Worm (Caenorhabditis elegans) whole organism, L1 larva: ENCODE results near the gene F52C12.2.
A peak's percentile ranks its signal among the peaks of the same experiment; 100 is the strongest.

Source experiments
- C16A3.4 ChIP-seq: fragments of 150-350 bp; optimal IDR thresholded peaks from 2 replicates; lab custom pipeline; 2014; ENCODE audit warnings: missing biosample characterization, missing genetic modification characterization
- F16B12.6 ChIP-seq: fragments of 150-350 bp; optimal IDR thresholded peaks from 2 replicates; lab custom pipeline; 2014; ENCODE audit warnings: missing biosample characterization, missing genetic modification characterization
- Y116A8C.19 ChIP-seq: sonication (generic microtip); optimal IDR thresholded peaks from 2 replicates; lab custom pipeline; 2016; ENCODE audit warnings: missing compliant biosample characterization, missing genetic modification characterization, borderline replicate concordance
- alr-1 ChIP-seq: fragments of 200-800 bp; sonication (Bioruptor generic); optimal IDR thresholded peaks from 2 replicates; lab custom pipeline; 2018; ENCODE audit warnings: borderline replicate concordance, mild to moderate bottlenecking, missing genetic modification characterization, missing compliant biosample characterization
- ceh-8 ChIP-seq: fragments of 200-800 bp; sonication (Bioruptor generic); optimal IDR thresholded peaks from 2 replicates; lab custom pipeline; 2018; ENCODE audit warnings: mild to moderate bottlenecking, missing genetic modification characterization, moderate library complexity, missing compliant biosample characterization
- ceh-82 ChIP-seq, 3 experiments: fragments of 150-350 bp in 1 of 3; sonication (generic microtip) in 2 of 3; optimal IDR thresholded peaks; 2 replicates each; lab custom pipeline; 2014 to 2017; ENCODE audit warnings: missing biosample characterization in 3 of 3, missing genetic modification characterization in 3 of 3
- dpl-1 ChIP-seq, 3 experiments: fragments of 150-350 bp in 2 of 3; sonication (generic microtip) in 1 of 3; optimal IDR thresholded peaks; 2 replicates each; lab custom pipeline; 2014 to 2017; ENCODE audit warnings: missing biosample characterization in 3 of 3, missing genetic modification characterization in 3 of 3, missing genetic modification reagents in 3 of 3
- efl-1 ChIP-seq, 4 experiments: fragments of 150-350 bp; optimal IDR thresholded peaks in 3 of 4; peaks in 1 of 4; 1 replicate in 1 of 4; 2 replicates in 3 of 4; lab custom pipeline; 2014; ENCODE audit warnings: missing biosample characterization in 2 of 4, missing genetic modification characterization in 2 of 4, missing genetic modification reagents in 2 of 4
- efl-3 ChIP-seq: fragments of 200-800 bp; sonication (Bioruptor generic); optimal IDR thresholded peaks from 2 replicates; lab custom pipeline; 2018; ENCODE audit warnings: mild to moderate bottlenecking, missing genetic modification characterization, missing compliant biosample characterization
- egl-13 ChIP-seq: sonication (generic microtip); optimal IDR thresholded peaks from 2 replicates; lab custom pipeline; 2016; ENCODE audit warnings: missing genotype, missing genetic modification reagents, missing genetic modification characterization, missing compliant biosample characterization
- egl-27 ChIP-seq, 2 experiments: fragments of 150-350 bp in 1 of 2; sonication (generic microtip); optimal IDR thresholded peaks; 3 replicates each; lab custom pipeline; 2017 to 2018; ENCODE audit warnings: missing biosample characterization in 2 of 2, missing genetic modification characterization in 2 of 2, missing genetic modification reagents in 2 of 2
- elt-3 ChIP-seq, 6 experiments: fragments of 150-350 bp in 1 of 6; sonication (generic microtip); optimal IDR thresholded peaks; 2 replicates each; lab custom pipeline; 2017 to 2018; ENCODE audit warnings: missing biosample characterization in 6 of 6, missing genetic modification characterization in 6 of 6, inconsistent platforms in 1 of 6
- ets-5 ChIP-seq: fragments of 200-800 bp; sonication (Bioruptor generic); IDR thresholded peaks from 2 replicates; pipeline ENCODE4 v1.3.6; 2022; ENCODE audit warnings: missing genetic modification characterization, missing compliant biosample characterization
- fkh-10 ChIP-seq: sonication (generic microtip); optimal IDR thresholded peaks from 2 replicates; lab custom pipeline; 2017; ENCODE audit warnings: missing biosample characterization, missing genetic modification reagents, missing genetic modification characterization
- fos-1 ChIP-seq: fragments of 150-350 bp; optimal IDR thresholded peaks from 2 replicates; lab custom pipeline; 2014; ENCODE audit warnings: missing biosample characterization, missing genetic modification characterization
- grh-1 ChIP-seq: fragments of 200-800 bp; sonication (Bioruptor generic); IDR thresholded peaks from 2 replicates; pipeline ENCODE4 v1.3.6; 2022; ENCODE audit warnings: missing genetic modification reagents, missing genetic modification characterization, missing compliant biosample characterization
- hlh-17 ChIP-seq: fragments of 200-800 bp; sonication (Bioruptor generic); optimal IDR thresholded peaks from 2 replicates; lab custom pipeline; 2018; ENCODE audit warnings: missing genetic modification characterization, mild to moderate bottlenecking, missing compliant biosample characterization, moderate library complexity, borderline replicate concordance
- hlh-4 ChIP-seq: sonication (generic microtip); optimal IDR thresholded peaks from 2 replicates; lab custom pipeline; 2016; ENCODE audit warnings: mild to moderate bottlenecking, missing genetic modification characterization, missing compliant biosample characterization
- hpl-2 ChIP-seq: fragments of 150-350 bp; optimal IDR thresholded peaks from 2 replicates; lab custom pipeline; 2014; ENCODE audit warnings: missing biosample characterization, missing genetic modification reagents, missing genetic modification characterization
- irx-1 ChIP-seq: sonication (generic microtip); optimal IDR thresholded peaks from 2 replicates; lab custom pipeline; 2016; ENCODE audit warnings: missing genetic modification characterization, missing compliant biosample characterization
- isw-1 ChIP-seq: fragments of 200-800 bp; sonication (Bioruptor generic); IDR thresholded peaks from 2 replicates; pipeline ENCODE4 v1.3.6; 2022; ENCODE audit warnings: missing genetic modification characterization, missing compliant biosample characterization
- lin-14 ChIP-seq: fragments of 200-800 bp; sonication (Bioruptor generic); optimal IDR thresholded peaks from 2 replicates; lab custom pipeline; 2018; ENCODE audit warnings: mild to moderate bottlenecking, missing genetic modification characterization, moderate library complexity, missing compliant biosample characterization
- lin-15B ChIP-seq: fragments of 150-350 bp; sonication (generic microtip); optimal IDR thresholded peaks from 3 replicates; lab custom pipeline; 2014; ENCODE audit warnings: missing biosample characterization, missing genetic modification characterization
- lin-39 ChIP-seq: fragments of 150-350 bp; optimal IDR thresholded peaks from 2 replicates; lab custom pipeline; 2014; ENCODE audit warnings: missing biosample characterization, missing genetic modification reagents, missing genetic modification characterization
- lir-3 ChIP-seq: sonication (generic microtip); optimal IDR thresholded peaks from 2 replicates; lab custom pipeline; 2016; ENCODE audit warnings: mild to moderate bottlenecking, missing genetic modification characterization, moderate library complexity, missing compliant biosample characterization; ENCODE audit not compliant: poor library complexity
- lsy-2 ChIP-seq, 2 experiments: fragments of 150-350 bp; optimal IDR thresholded peaks; 2 replicates each; lab custom pipeline; 2014; ENCODE audit warnings: missing biosample characterization in 2 of 2, missing genetic modification characterization in 2 of 2
- mdl-1 ChIP-seq, 2 experiments: fragments of 150-350 bp; optimal IDR thresholded peaks; 2 replicates each; lab custom pipeline; 2014 to 2017; ENCODE audit warnings: missing biosample characterization in 2 of 2, missing genetic modification characterization in 2 of 2, inconsistent platforms in 1 of 2
- mef-2 ChIP-seq: fragments of 150-350 bp; optimal IDR thresholded peaks from 2 replicates; lab custom pipeline; 2014; ENCODE audit warnings: missing biosample characterization, missing genetic modification characterization
- mep-1 ChIP-seq: fragments of 150-350 bp; optimal IDR thresholded peaks from 2 replicates; lab custom pipeline; 2014; ENCODE audit warnings: missing biosample characterization, missing genetic modification characterization
- nhr-11 ChIP-seq: fragments of 150-350 bp; optimal IDR thresholded peaks from 2 replicates; lab custom pipeline; 2014; ENCODE audit warnings: missing biosample characterization, missing genetic modification characterization
- nhr-12 ChIP-seq: sonication (generic microtip); optimal IDR thresholded peaks from 2 replicates; lab custom pipeline; 2017; ENCODE audit warnings: missing biosample characterization, missing genetic modification characterization
- nhr-19 ChIP-seq: fragments of 200-800 bp; sonication (Bioruptor generic); conservative IDR thresholded peaks from 2 replicates; pipeline ENCODE4 v1.3.6; 2022; ENCODE audit warnings: missing genetic modification characterization, missing compliant biosample characterization
- nhr-28 ChIP-seq: fragments of 150-350 bp; optimal IDR thresholded peaks from 2 replicates; lab custom pipeline; 2014; ENCODE audit warnings: missing biosample characterization, missing genetic modification characterization
- nhr-76 ChIP-seq: sonication (generic microtip); optimal IDR thresholded peaks from 2 replicates; lab custom pipeline; 2017; ENCODE audit warnings: missing biosample characterization, missing genetic modification characterization
- nhr-77 ChIP-seq: fragments of 150-350 bp; optimal IDR thresholded peaks from 2 replicates; lab custom pipeline; 2014; ENCODE audit warnings: missing biosample characterization, missing genetic modification characterization
- nhr-85 ChIP-seq: sonication (generic microtip); peaks from one replicate; lab custom pipeline; 2016; ENCODE audit warnings: missing genetic modification characterization, inconsistent platforms, missing compliant biosample characterization
- nhr-90 ChIP-seq: sonication (generic microtip); optimal IDR thresholded peaks from 2 replicates; lab custom pipeline; 2016; ENCODE audit warnings: mild to moderate bottlenecking, missing genetic modification characterization, missing compliant biosample characterization; ENCODE audit not compliant: poor library complexity
- snpc-4 ChIP-seq: fragments of 150-350 bp; optimal IDR thresholded peaks from 2 replicates; lab custom pipeline; 2014; ENCODE audit warnings: missing biosample characterization, missing genetic modification characterization
- snu-23 ChIP-seq: sonication (generic microtip); optimal IDR thresholded peaks from 2 replicates; lab custom pipeline; 2016; ENCODE audit warnings: missing genetic modification characterization, missing compliant biosample characterization
- sox-4 ChIP-seq: sonication (generic microtip); optimal IDR thresholded peaks from 2 replicates; lab custom pipeline; 2016; ENCODE audit warnings: missing genetic modification characterization, missing compliant biosample characterization
- sptf-1 ChIP-seq: fragments of 150-350 bp; optimal IDR thresholded peaks from 2 replicates; lab custom pipeline; 2014; ENCODE audit warnings: missing biosample characterization, missing genetic modification characterization
- sup-37 ChIP-seq: fragments of 200-800 bp; sonication (Bioruptor generic); optimal IDR thresholded peaks from 2 replicates; lab custom pipeline; 2018; ENCODE audit warnings: mild to moderate bottlenecking, missing genetic modification characterization, missing compliant biosample characterization
- swsn-7 ChIP-seq: sonication (generic microtip); optimal IDR thresholded peaks from 2 replicates; lab custom pipeline; 2016; ENCODE audit warnings: missing genetic modification characterization, missing compliant biosample characterization
- tbx-2 ChIP-seq: sonication (generic microtip); optimal IDR thresholded peaks from 2 replicates; lab custom pipeline; 2016; ENCODE audit warnings: missing genetic modification characterization, missing compliant biosample characterization
- tlp-1 ChIP-seq: fragments of 150-350 bp; optimal IDR thresholded peaks from 2 replicates; lab custom pipeline; 2014; ENCODE audit warnings: missing biosample characterization, missing genetic modification characterization
- unc-30 ChIP-seq: sonication (generic microtip); optimal IDR thresholded peaks from 2 replicates; lab custom pipeline; 2017; ENCODE audit warnings: missing biosample characterization, missing genetic modification characterization
- unc-86 ChIP-seq: sonication (generic microtip); optimal IDR thresholded peaks from 2 replicates; lab custom pipeline; 2016; ENCODE audit warnings: missing genetic modification characterization, missing compliant biosample characterization
- unc-98 ChIP-seq: fragments of 200-800 bp; sonication (Bioruptor generic); IDR thresholded peaks from 2 replicates; pipeline ENCODE4 v1.3.6; 2022; ENCODE audit warnings: missing genetic modification characterization, missing compliant biosample characterization
- vab-15 ChIP-seq: sonication (generic microtip); optimal IDR thresholded peaks from 2 replicates; lab custom pipeline; 2017; ENCODE audit warnings: missing genotype, mild to moderate bottlenecking, missing genetic modification characterization, missing compliant biosample characterization
- xbp-1 ChIP-seq: sonication (generic microtip); optimal IDR thresholded peaks from 2 replicates; lab custom pipeline; 2016; ENCODE audit warnings: missing genetic modification characterization, missing compliant biosample characterization
- ztf-4 ChIP-seq: fragments of 150-350 bp; optimal IDR thresholded peaks from 2 replicates; lab custom pipeline; 2014; ENCODE audit warnings: missing biosample characterization, missing genetic modification characterization

F52C12.2 gene

DNA sequence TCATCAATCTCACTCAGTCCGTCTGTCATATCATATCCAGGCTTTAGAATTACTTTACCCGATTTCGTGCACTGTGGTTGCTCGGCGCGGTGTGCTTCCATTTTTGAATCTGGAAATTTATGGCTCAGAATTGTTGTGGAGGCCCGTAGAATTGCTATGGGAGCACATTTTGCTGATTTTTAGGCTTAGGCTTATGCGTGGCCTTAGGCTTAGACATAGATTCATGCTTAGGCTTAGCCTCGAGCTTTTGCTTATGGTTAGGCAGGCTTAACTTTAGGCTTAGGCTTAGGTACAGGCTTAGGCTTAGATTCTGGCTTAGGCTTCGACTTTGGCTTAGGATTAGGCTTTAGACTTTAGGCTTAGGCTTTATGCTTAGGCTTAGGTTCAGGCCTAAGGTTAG lies 18.9 kb downstream of the F52C12.2 start, which contains the start of gene Y76B12C.4:
Gene Y76B12C.4 (minus strand): TSS at position 101 of the 400 bp plus-strand sequence.
- TF ChIP-seq mef-2 (tag; lab: Kevin White, UChicago) (no peak), tbx-2 (tag; lab: Kevin White, UChicago) (no peak), ceh-82 (tag; optimal IDR thresholded peaks at IDR 0.05; lab: Kevin White, UChicago) (no peak), nhr-77 (no peak), unc-30 (no peak), C16A3.4 (tag; lab: Kevin White, UChicago) (no peak), lin-15B (tag; lab: Kevin White, UChicago) (no peak)

- no peak for TF ChIP-seq Y116A8C.19 (tag; lab: Kevin White, UChicago)
- TF ChIP-seq grh-1 = no peak
- TF ChIP-seq efl-1 (optimal IDR thresholded peaks at IDR 0.05; lab: Kevin White, UChicago) = peak; percentile 11 to 26
- TF ChIP-seq efl-1 (GFP tag; optimal IDR thresholded peaks at IDR 0.05 in 1 of 2; lab: Kevin White, UChicago) = peak; percentile 33 to 93
- peak; percentile 38 for TF ChIP-seq mep-1 (tag; lab: Kevin White, UChicago)
- TF ChIP-seq unc-86 (tag; lab: Kevin White, UChicago) = no peak
- TF ChIP-seq ceh-82 (tag; optimal IDR thresholded peaks at IDR 0.05; lab: Kevin White, UChicago) = peak in 1 of 3 experiments; percentile 4
- no peak for TF ChIP-seq irx-1 (tag; lab: Kevin White, UChicago)
- no peak for TF ChIP-seq nhr-77
- no peak for TF ChIP-seq elt-3 (tag; optimal IDR thresholded peaks at IDR 0.05; lab: Kevin White, UChicago)
- TF ChIP-seq nhr-76 = no peak
- TF ChIP-seq mdl-1 (tag; optimal IDR thresholded peaks at IDR 0.05; lab: Kevin White, UChicago) = no peak
- peak in 2 of 3 experiments; percentile 32 to 44 for TF ChIP-seq dpl-1 (GFP tag; optimal IDR thresholded peaks at IDR 0.05; lab: Kevin White, UChicago)
- no peak for TF ChIP-seq tlp-1 (tag; lab: Kevin White, UChicago)
- no peak for TF ChIP-seq nhr-28 (tag; lab: Kevin White, UChicago)
- no peak for TF ChIP-seq nhr-11
- no peak for TF ChIP-seq hpl-2
- no peak for TF ChIP-seq hlh-17
- TF ChIP-seq lir-3 (tag; lab: Kevin White, UChicago) = no peak
- TF ChIP-seq egl-13 = no peak
- TF ChIP-seq hlh-4 (tag; lab: Kevin White, UChicago) = no peak
- TF ChIP-seq sptf-1 (tag; lab: Kevin White, UChicago) = no peak
- TF ChIP-seq lsy-2 (tag; optimal IDR thresholded peaks at IDR 0.05; lab: Kevin White, UChicago) = peak in 1 of 2 experiments; percentile 44
- TF ChIP-seq nhr-19 (GFP tag; lab: Robert Waterston, UW) = no peak
- no peak for TF ChIP-seq mef-2 (tag; lab: Kevin White, UChicago)
- TF ChIP-seq isw-1 (GFP tag; lab: Robert Waterston, UW) = no peak
- peak; percentile 2 for TF ChIP-seq snu-23
- no peak for TF ChIP-seq egl-27 (tag; optimal IDR thresholded peaks at IDR 0.05; lab: Kevin White, UChicago)
- no peak for TF ChIP-seq ztf-4
- no peak for TF ChIP-seq unc-98 (GFP tag; lab: Robert Waterston, UW)
- TF ChIP-seq ets-5 (GFP tag; lab: Robert Waterston, UW) = no peak
- TF ChIP-seq ceh-8 (GFP tag; lab: Kevin White, UChicago) = no peak
- TF ChIP-seq fkh-10 = no peak
- no peak for TF ChIP-seq snpc-4 (tag; lab: Kevin White, UChicago)
- no peak for TF ChIP-seq swsn-7 (tag; lab: Kevin White, UChicago)
- TF ChIP-seq nhr-90 (tag; lab: Kevin White, UChicago) = no peak
- TF ChIP-seq F16B12.6 (tag; lab: Kevin White, UChicago) = peak; percentile 82
- no peak for TF ChIP-seq lin-15B (tag; lab: Kevin White, UChicago)
- TF ChIP-seq xbp-1 (tag; lab: Kevin White, UChicago) = peak; percentile 99
- TF ChIP-seq lin-14 (GFP tag; lab: Kevin White, UChicago) = no peak
- TF ChIP-seq alr-1 (tag; lab: Kevin White, UChicago) = no peak
- TF ChIP-seq fos-1 (tag; lab: Kevin White, UChicago) = no peak
- no peak for TF ChIP-seq nhr-12 (tag; lab: Kevin White, UChicago)
- no peak for TF ChIP-seq lin-39
- TF ChIP-seq efl-3 (GFP tag; lab: Kevin White, UChicago) = no peak
- peak; percentile 52 for TF ChIP-seq nhr-85 (tag; lab: Kevin White, UChicago)
- no peak for TF ChIP-seq vab-15
- no peak for TF ChIP-seq sup-37 (GFP tag; lab: Kevin White, UChicago)
- no peak for TF ChIP-seq sox-4
Measured at ce11 chrIV:1973372-1973771, 20.0 kb downstream of the F52C12.2 start, which contains the start of gene Y76B12C.3. Gene Y76B12C.3 (plus strand): TSS chrIV:1973705.
